Fruit fly (Drosophila melanogaster) whole organism, adult: ENCODE measurements around the gene kirre.

Source experiments
- CG11617 ChIP-seq: fragments of 200-800 bp; sonication (Bioruptor generic); optimal IDR thresholded peaks from 2 replicates; lab custom pipeline; 2017; ENCODE audit warnings: mild to moderate bottlenecking, missing biosample characterization, missing genetic modification reagents, missing genetic modification characterization
- CG12768 ChIP-seq: fragments of 200-800 bp; sonication (Bioruptor generic); optimal IDR thresholded peaks from 2 replicates; lab custom pipeline; 2017; ENCODE audit warnings: missing biosample characterization, missing genetic modification characterization, mild to moderate bottlenecking, moderate library complexity, missing genetic modification reagents
- CG14711 ChIP-seq: fragments of 200-800 bp; sonication (Bioruptor generic); optimal IDR thresholded peaks from 2 replicates; lab custom pipeline; 2018; ENCODE audit warnings: missing biosample characterization, mild to moderate bottlenecking, missing genetic modification characterization, moderate library complexity
- CG1620 ChIP-seq: fragments of 200-800 bp; sonication (Bioruptor generic); optimal IDR thresholded peaks from 2 replicates; lab custom pipeline; 2016; ENCODE audit warnings: missing biosample characterization, missing genetic modification characterization
- CG33017 ChIP-seq: fragments of 200-800 bp; sonication (Bioruptor generic); optimal IDR thresholded peaks from 2 replicates; lab custom pipeline; 2018; ENCODE audit warnings: missing biosample characterization, mild to moderate bottlenecking, missing genetic modification characterization, moderate library complexity
- CG5204 ChIP-seq: fragments of 200-800 bp; sonication (Bioruptor generic); optimal IDR thresholded peaks from 2 replicates; lab custom pipeline; 2016; ENCODE audit warnings: missing biosample characterization, missing genetic modification characterization
- CG7045 ChIP-seq: fragments of 200-800 bp; sonication (Bioruptor generic); optimal IDR thresholded peaks from 2 replicates; lab custom pipeline; 2017; ENCODE audit warnings: missing biosample characterization, mild to moderate bottlenecking, missing genetic modification characterization
- CG7101 ChIP-seq: fragments of 200-800 bp; sonication (Bioruptor generic); optimal IDR thresholded peaks from 2 replicates; lab custom pipeline; 2018; ENCODE audit warnings: missing biosample characterization, mild to moderate bottlenecking, missing genetic modification characterization, moderate library complexity
- Clk ChIP-seq: fragments of 200-800 bp; sonication (Bioruptor generic); optimal IDR thresholded peaks from 2 replicates; lab custom pipeline; 2017; ENCODE audit warnings: missing biosample characterization, missing genetic modification characterization
- Crg-1 ChIP-seq: fragments of 200-800 bp; sonication (Bioruptor generic); optimal IDR thresholded peaks from 2 replicates; lab custom pipeline; 2016; ENCODE audit warnings: missing biosample characterization, missing genetic modification characterization
- Mnt ChIP-seq: fragments of 200-800 bp; sonication (Bioruptor generic); optimal IDR thresholded peaks from 2 replicates; lab custom pipeline; 2016; ENCODE audit warnings: missing biosample characterization, mild to moderate bottlenecking, missing genetic modification characterization
- bab1 ChIP-seq: fragments of 200-800 bp; sonication (Bioruptor generic); optimal IDR thresholded peaks from 3 replicates; lab custom pipeline; 2019; ENCODE audit warnings: missing biosample characterization, mild to moderate bottlenecking, missing genetic modification characterization, moderate library complexity
- cic ChIP-seq: fragments of 200-800 bp; sonication (Bioruptor generic); optimal IDR thresholded peaks from 2 replicates; lab custom pipeline; 2017; ENCODE audit warnings: missing biosample characterization, mild to moderate bottlenecking, missing genetic modification characterization, moderate library complexity
- cnc ChIP-seq, 2 experiments: fragments of >200 bp; optimal IDR thresholded peaks; 2 replicates each; lab custom pipeline; 2017
- kay ChIP-seq: fragments of 200-800 bp; sonication (Bioruptor generic); peaks from one replicate; lab custom pipeline; 2016; ENCODE audit warnings: missing biosample characterization, missing genetic modification characterization, borderline replicate concordance
- ovo ChIP-seq: fragments of 200-800 bp; sonication (Bioruptor generic); optimal IDR thresholded peaks from 2 replicates; lab custom pipeline; 2016; ENCODE audit warnings: missing biosample characterization, missing genetic modification characterization
- pad ChIP-seq: fragments of 200-800 bp; sonication (Bioruptor generic); optimal IDR thresholded peaks from 3 replicates; lab custom pipeline; 2017; ENCODE audit warnings: missing biosample characterization, missing genetic modification characterization, mild to moderate bottlenecking, moderate library complexity, missing genetic modification reagents
- tj ChIP-seq: fragments of 200-800 bp; sonication (Bioruptor generic); optimal IDR thresholded peaks from 3 replicates; lab custom pipeline; 2017; ENCODE audit warnings: missing biosample characterization, mild to moderate bottlenecking, missing genetic modification characterization, moderate library complexity
- toe ChIP-seq: fragments of 200-800 bp; sonication (Bioruptor generic); optimal IDR thresholded peaks from 2 replicates; lab custom pipeline; 2016; ENCODE audit warnings: missing biosample characterization, missing genetic modification characterization

kirre gene

dm6 chrX:3173072-3173471, 432.9 kb downstream of the kirre start, which contains the start of gene CG18508:
Gene CG18508, minus strand, starts transcription at chrX:3173140.
- peak; percentile 48 for TF ChIP-seq ovo (GFP tag; lab: Kevin White, UChicago)
- no peak for TF ChIP-seq bab1 (GFP tag; lab: Kevin White, UChicago)
- TF ChIP-seq kay (GFP tag; lab: Kevin White, UChicago) = no peak
- no peak for TF ChIP-seq CG7101 (tag; lab: Kevin White, UChicago)
- peak; percentile 41 for TF ChIP-seq CG1620 (GFP tag; lab: Kevin White, UChicago)
- no peak for TF ChIP-seq CG5204 (GFP tag; lab: Kevin White, UChicago)
- TF ChIP-seq CG12768 = no peak
- no peak for TF ChIP-seq CG33017 (tag; lab: Kevin White, UChicago)
- no peak for TF ChIP-seq Crg-1 (GFP tag; lab: Kevin White, UChicago)
- no peak for TF ChIP-seq pad (GFP tag; lab: Kevin White, UChicago)
- no peak for TF ChIP-seq Clk (GFP tag; lab: Kevin White, UChicago)
- no peak for TF ChIP-seq cnc (optimal IDR thresholded peaks at IDR 0.05; lab: Kevin White, UChicago)
- TF ChIP-seq toe (GFP tag; lab: Kevin White, UChicago) = peak; percentile 3

dm6 chrX:3174374-3174773, 434.2 kb downstream of the kirre start, which contains the start of gene Fcp3C:
Gene Fcp3C, minus strand, starts transcription at chrX:3174474.
- TF ChIP-seq CG5204 (GFP tag; lab: Kevin White, UChicago) = no peak
- TF ChIP-seq tj = peak; percentile 44

- TF ChIP-seq tj (no peak), Crg-1 (GFP tag; lab: Kevin White, UChicago) (no peak), CG11617 (GFP tag; lab: Kevin White, UChicago) (no peak), toe (GFP tag; lab: Kevin White, UChicago) (no peak), CG12768 (no peak), cic (no peak), CG33017 (tag; lab: Kevin White, UChicago) (no peak), CG14711 (tag; lab: Kevin White, UChicago) (no peak), Mnt (GFP tag; lab: Kevin White, UChicago) (no peak), CG7101 (tag; lab: Kevin White, UChicago) (no peak), CG5204 (GFP tag; lab: Kevin White, UChicago) (no peak), CG7045 (GFP tag; lab: Kevin White, UChicago) (no peak), Clk (GFP tag; lab: Kevin White, UChicago) (no peak), bab1 (GFP tag; lab: Kevin White, UChicago) (no peak), ovo (GFP tag; lab: Kevin White, UChicago) (no peak), kay (GFP tag; lab: Kevin White, UChicago) (no peak), pad (GFP tag; lab: Kevin White, UChicago) (no peak)
Measured at dm6 chrX:3174881-3175874, 435.0 kb downstream of the kirre start, which contains the start of gene CG3939. Gene CG3939, plus strand, starts transcription at chrX:3175018.

dm6 chrX:3176193-3176592, 436.0 kb downstream of the kirre start, which contains the start of gene dnc:
Gene dnc, plus strand, starts transcription at chrX:3176440.
- no peak for TF ChIP-seq toe (GFP tag; lab: Kevin White, UChicago)
- no peak for TF ChIP-seq CG12768
- peak; percentile 11 for TF ChIP-seq pad (GFP tag; lab: Kevin White, UChicago)
- TF ChIP-seq CG7045 (GFP tag; lab: Kevin White, UChicago) = no peak
- TF ChIP-seq ovo (GFP tag; lab: Kevin White, UChicago) = peak; percentile 93
